Worm (Caenorhabditis elegans) whole organism, mixed stage, embryonic: Measurements from ENCODE around the gene twk-7.

Experiments
- ceh-39 ChIP-seq: fragments of 150-350 bp; optimal IDR thresholded peaks from 2 replicates; lab custom pipeline; 2014; ENCODE audit warnings: missing biosample characterization, missing genetic modification characterization
- lin-13 ChIP-seq: fragments of 150-350 bp; optimal IDR thresholded peaks from 2 replicates; lab custom pipeline; 2014; ENCODE audit warnings: missing biosample characterization, missing genetic modification characterization
- lin-32 ChIP-seq: fragments of 200-800 bp; sonication (Bioruptor generic); optimal IDR thresholded peaks from 2 replicates; lab custom pipeline; 2018; ENCODE audit warnings: mild to moderate bottlenecking, missing genetic modification characterization, missing compliant biosample characterization
- nhr-12 ChIP-seq: fragments of 150-350 bp; optimal IDR thresholded peaks from 2 replicates; lab custom pipeline; 2014; ENCODE audit warnings: missing biosample characterization, missing genetic modification characterization
- ztf-11 ChIP-seq: fragments of 150-350 bp; optimal IDR thresholded peaks from 2 replicates; lab custom pipeline; 2014; ENCODE audit warnings: missing biosample characterization, missing genetic modification characterization

- no peak for TF ChIP-seq nhr-12
- no peak for TF ChIP-seq ztf-11 (tag; lab: Kevin White, UChicago)
- TF ChIP-seq lin-32 (GFP tag; lab: Kevin White, UChicago): no peak
- no peak for TF ChIP-seq lin-13 (tag; lab: Kevin White, UChicago)
- no peak for TF ChIP-seq ceh-39 (tag; lab: Kevin White, UChicago)
Measured at ce11 chrIII:8622435-8622834, 21.1 kb downstream of the twk-7 start, which contains the start of gene ceh-16.
